Fruit fly (Drosophila melanogaster) whole organism, wandering third instar larva: Measurements from ENCODE around the gene CG6271.

Experiments used
- Dfd ChIP-seq: fragments of >200 bp; optimal IDR thresholded peaks from 2 replicates; lab custom pipeline; 2017; ENCODE audit warnings: missing biosample characterization, missing genetic modification characterization
- Hnf4 ChIP-seq: fragments of 200-800 bp; sonication (Bioruptor generic); optimal IDR thresholded peaks from 2 replicates; lab custom pipeline; 2016; ENCODE audit warnings: missing biosample characterization, mild to moderate bottlenecking, missing genetic modification characterization
- Hr78 ChIP-seq: fragments of >200 bp; optimal IDR thresholded peaks from 2 replicates; lab custom pipeline; 2017; ENCODE audit warnings: missing biosample characterization, missing genetic modification characterization
- Myc ChIP-seq: fragments of >200 bp; optimal IDR thresholded peaks from 2 replicates; lab custom pipeline; 2017
- N ChIP-seq: fragments of >200 bp; optimal IDR thresholded peaks from 2 replicates; lab custom pipeline; 2018; ENCODE audit warnings: missing biosample characterization, missing external identifiers, missing genetic modification characterization
- OdsH ChIP-seq: fragments of 200-800 bp; sonication (Bioruptor generic); optimal IDR thresholded peaks from 2 replicates; lab custom pipeline; 2016; ENCODE audit warnings: missing biosample characterization, mild to moderate bottlenecking, missing genetic modification characterization
- Rel ChIP-seq, 2 experiments: fragments of 200-800 bp; sonication (Bioruptor generic) in 1 of 2; optimal IDR thresholded peaks; 2 replicates in 1 of 2; 3 replicates in 1 of 2; lab custom pipeline; 2016 to 2019; ENCODE audit warnings: mild to moderate bottlenecking in 2 of 2, missing biosample characterization in 2 of 2, missing genetic modification characterization in 2 of 2, moderate library complexity in 1 of 2
- Vsx2 ChIP-seq: fragments of 200-300, 225-300 bp; sonication (Bioruptor generic); optimal IDR thresholded peaks from 2 replicates; lab custom pipeline; 2018; ENCODE audit warnings: missing biosample characterization, missing genetic modification characterization; ENCODE audit not compliant: partially characterized antibody
- br ChIP-seq: fragments of 200-800 bp; sonication (Bioruptor generic); optimal IDR thresholded peaks from 2 replicates; lab custom pipeline; 2016; ENCODE audit warnings: missing biosample characterization, missing genetic modification characterization
- brk ChIP-seq: fragments of 200-800 bp; sonication (Bioruptor generic); optimal IDR thresholded peaks from 2 replicates; lab custom pipeline; 2016; ENCODE audit warnings: missing biosample characterization, mild to moderate bottlenecking, missing genetic modification characterization
- h ChIP-seq: fragments of 200-800 bp; sonication (Bioruptor generic); optimal IDR thresholded peaks from 3 replicates; lab custom pipeline; 2016; ENCODE audit warnings: missing biosample characterization, mild to moderate bottlenecking, missing genetic modification characterization
- pan ChIP-seq: fragments of >200 bp; optimal IDR thresholded peaks from 2 replicates; lab custom pipeline; 2017
- psq ChIP-seq: fragments of 200-800 bp; sonication (Bioruptor generic); optimal IDR thresholded peaks from 3 replicates; lab custom pipeline; 2017; ENCODE audit warnings: missing biosample characterization, mild to moderate bottlenecking, missing genetic modification characterization, moderate library complexity
- sv ChIP-seq: fragments of 200-800 bp; sonication (Bioruptor generic); optimal IDR thresholded peaks from 3 replicates; lab custom pipeline; 2016; ENCODE audit warnings: missing biosample characterization, missing genetic modification characterization

- TF ChIP-seq brk (GFP tag; lab: Kevin White, UChicago) (no peak), pan (lab: Kevin White, UChicago) (no peak), psq (no peak), Dfd (GFP tag; lab: Kevin White, UChicago) (no peak), Hr78 (GFP tag; lab: Kevin White, UChicago) (no peak), Myc (lab: Kevin White, UChicago) (no peak), Hnf4 (GFP tag; lab: Kevin White, UChicago) (no peak), OdsH (no peak), sv (GFP tag; lab: Kevin White, UChicago) (no peak), Rel (GFP tag; optimal IDR thresholded peaks at IDR 0.05; lab: Kevin White, UChicago) (no peak), Rel (tag; optimal IDR thresholded peaks at IDR 0.05; lab: Kevin White, UChicago) (no peak), br (GFP tag; lab: Kevin White, UChicago) (no peak), h (GFP tag; lab: Kevin White, UChicago) (no peak), N (no peak), Vsx2 (no peak)
Observed at dm6 chr3R:27048561-27049270, 22.8 kb upstream of the CG6271 start, which contains the start of gene TwdlT.
